Worm (Caenorhabditis elegans) whole organism, L4 larva: Measurements from ENCODE around the gene asp-12.
A peak's percentile ranks its signal among the peaks of the same experiment; 100 is the strongest.

Experiments used
- D1046.2 ChIP-seq: fragments of 200-800 bp; sonication (Bioruptor generic); IDR thresholded peaks from 2 replicates; pipeline ENCODE4 v1.3.6; 2022; ENCODE audit warnings: missing genetic modification characterization, missing compliant biosample characterization
- F10B5.3 ChIP-seq: sonication (generic microtip); optimal IDR thresholded peaks from 2 replicates; lab custom pipeline; 2016; ENCODE audit warnings: mild to moderate bottlenecking, missing genetic modification characterization, missing compliant biosample characterization
- F26F4.8 ChIP-seq: fragments of 200-800 bp; sonication (Bioruptor generic); conservative IDR thresholded peaks from 2 replicates; pipeline ENCODE4 v1.3.6; 2022; ENCODE audit warnings: missing genetic modification characterization, missing compliant biosample characterization
- F44E2.7 ChIP-seq: fragments of 200-800 bp; sonication (Bioruptor generic); IDR thresholded peaks from 2 replicates; pipeline ENCODE4 v2.1.2; 2022; ENCODE audit warnings: missing genetic modification characterization, missing compliant biosample characterization
- F49E8.2 ChIP-seq: sonication (generic microtip); optimal IDR thresholded peaks from 2 replicates; lab custom pipeline; 2016; ENCODE audit warnings: missing compliant biosample characterization, mild to moderate bottlenecking, missing genetic modification characterization, borderline replicate concordance
- T26A8.4 ChIP-seq: fragments of 200-800 bp; sonication (Bioruptor generic); IDR thresholded peaks from 2 replicates; pipeline ENCODE4 v1.3.6; 2022; ENCODE audit warnings: missing genetic modification characterization, missing compliant biosample characterization
- ZK337.2 ChIP-seq: fragments of 200-800 bp; sonication (Bioruptor generic); IDR thresholded peaks from 2 replicates; pipeline ENCODE4 v1.3.6; 2022; ENCODE audit warnings: missing genetic modification reagents, missing genetic modification characterization, missing compliant biosample characterization
- aha-1 ChIP-seq: fragments of 150-350 bp; peaks from one replicate; lab custom pipeline; 2014; ENCODE audit warnings: missing biosample characterization, missing genetic modification characterization
- arid-1 ChIP-seq: fragments of 200-800 bp; sonication (Bioruptor generic); conservative IDR thresholded peaks from 2 replicates; pipeline ENCODE4 v1.3.6; 2022; ENCODE audit warnings: missing genetic modification reagents, missing genetic modification characterization, missing compliant biosample characterization
- ceh-44 ChIP-seq: fragments of 200-800 bp; sonication (Bioruptor generic); IDR thresholded peaks from 2 replicates; pipeline ENCODE4 v1.3.6; 2022; ENCODE audit warnings: missing genetic modification reagents, missing genetic modification characterization, missing compliant biosample characterization
- cey-2 ChIP-seq: sonication (generic microtip); optimal IDR thresholded peaks from 3 replicates; lab custom pipeline; 2017; ENCODE audit warnings: missing genetic modification characterization, mild to moderate bottlenecking, missing compliant biosample characterization, antibody characterized with exemption, borderline replicate concordance; ENCODE audit not compliant: insufficient read depth
- ctbp-1 ChIP-seq: fragments of 200-800 bp; sonication (Bioruptor generic); IDR thresholded peaks from 2 replicates; pipeline ENCODE4 v1.3.6; 2022; ENCODE audit warnings: missing genetic modification reagents, missing genetic modification characterization, missing compliant biosample characterization
- daf-12 ChIP-seq: fragments of 150-350 bp; optimal IDR thresholded peaks from 2 replicates; lab custom pipeline; 2014; ENCODE audit warnings: missing biosample characterization, missing genetic modification reagents, missing genetic modification characterization
- daf-16 ChIP-seq, 3 experiments: sonication (generic microtip); optimal IDR thresholded peaks; 2 replicates each; lab custom pipeline; 2016 to 2017; ENCODE audit warnings: missing genetic modification characterization in 3 of 3, missing genetic modification reagents in 3 of 3, mild to moderate bottlenecking in 2 of 3, missing compliant biosample characterization in 2 of 3, missing biosample characterization in 1 of 3, moderate library complexity in 1 of 3
- daf-19 ChIP-seq: fragments of 200-800 bp; sonication (Bioruptor generic); conservative IDR thresholded peaks from 2 replicates; pipeline ENCODE4 v1.3.6; 2022; ENCODE audit warnings: missing genetic modification characterization, missing compliant biosample characterization
- daf-8 ChIP-seq: fragments of 200-800 bp; sonication (Bioruptor generic); IDR thresholded peaks from 2 replicates; pipeline ENCODE4 v1.3.6; 2022; ENCODE audit warnings: missing genetic modification characterization, missing compliant biosample characterization
- dmd-6 ChIP-seq: fragments of 200-800 bp; sonication (Bioruptor generic); IDR thresholded peaks from 2 replicates; pipeline ENCODE4 v1.3.6; 2022; ENCODE audit warnings: missing genetic modification reagents, missing genetic modification characterization, missing compliant biosample characterization
- dmd-8 ChIP-seq: fragments of 200-800 bp; sonication (Bioruptor generic); IDR thresholded peaks from 2 replicates; pipeline ENCODE4 v1.3.6; 2022; ENCODE audit warnings: missing genetic modification characterization, missing compliant biosample characterization
- dpl-1 ChIP-seq: fragments of 150-350 bp; optimal IDR thresholded peaks from 2 replicates; lab custom pipeline; 2014; ENCODE audit warnings: missing biosample characterization, missing genetic modification reagents, missing genetic modification characterization
- duxl-1 ChIP-seq: sonication (generic microtip); optimal IDR thresholded peaks from 2 replicates; lab custom pipeline; 2016; ENCODE audit warnings: mild to moderate bottlenecking, missing genetic modification characterization, moderate library complexity, missing compliant biosample characterization; ENCODE audit not compliant: poor library complexity
- egl-27 ChIP-seq: sonication (generic microtip); optimal IDR thresholded peaks from 3 replicates; lab custom pipeline; 2017; ENCODE audit warnings: missing biosample characterization, missing genetic modification reagents, missing genetic modification characterization
- egl-43 ChIP-seq: fragments of 200-800 bp; sonication (Bioruptor generic); IDR thresholded peaks from 2 replicates; pipeline ENCODE4 v1.3.6; 2022; ENCODE audit warnings: missing genetic modification reagents, missing genetic modification characterization, missing compliant biosample characterization
- hlh-30 ChIP-seq: sonication (generic microtip); optimal IDR thresholded peaks from 2 replicates; lab custom pipeline; 2017; ENCODE audit warnings: antibody characterized with exemption, mild to moderate bottlenecking, missing genetic modification characterization, missing compliant biosample characterization; ENCODE audit not compliant: insufficient read depth
- hmg-1.1 ChIP-seq: fragments of 200-800 bp; sonication (Bioruptor generic); IDR thresholded peaks from 2 replicates; pipeline ENCODE4 v1.3.6; 2022; ENCODE audit warnings: missing genetic modification reagents, missing genetic modification characterization, missing compliant biosample characterization
- jun-1 ChIP-seq: fragments of 150-350 bp; optimal IDR thresholded peaks from 2 replicates; lab custom pipeline; 2014; ENCODE audit warnings: missing biosample characterization, missing genetic modification reagents, missing genetic modification characterization
- lim-7 ChIP-seq: fragments of 200-800 bp; sonication (Bioruptor generic); IDR thresholded peaks from 2 replicates; pipeline ENCODE4 v1.3.6; 2022; ENCODE audit warnings: missing genetic modification characterization, missing compliant biosample characterization
- lin-29 ChIP-seq: fragments of 200-800 bp; sonication (Bioruptor generic); IDR thresholded peaks from 2 replicates; pipeline ENCODE4 v1.3.6; 2022; ENCODE audit warnings: missing genetic modification reagents, missing genetic modification characterization, missing compliant biosample characterization
- lir-3 ChIP-seq: sonication (generic microtip); optimal IDR thresholded peaks from 2 replicates; lab custom pipeline; 2016; ENCODE audit warnings: mild to moderate bottlenecking, missing genetic modification characterization, missing compliant biosample characterization
- madf-5 ChIP-seq, 2 experiments: fragments of 200-800 bp; sonication (Bioruptor generic); IDR thresholded peaks; 2 replicates each; pipeline ENCODE4 v1.3.6; 2022; ENCODE audit warnings: missing compliant biosample characterization in 2 of 2, missing genetic modification characterization in 2 of 2
- madf-9 ChIP-seq: fragments of 200-800 bp; sonication (Bioruptor generic); conservative IDR thresholded peaks from 2 replicates; pipeline ENCODE4 v1.3.6; 2022; ENCODE audit warnings: missing genetic modification reagents, missing genetic modification characterization, missing compliant biosample characterization
- mes-2 ChIP-seq: sonication (generic microtip); optimal IDR thresholded peaks from 2 replicates; lab custom pipeline; 2016; ENCODE audit warnings: missing genotype, mild to moderate bottlenecking, missing genetic modification characterization, missing compliant biosample characterization; ENCODE audit not compliant: poor library complexity, severe bottlenecking
- mxl-3 ChIP-seq: fragments of 200-800 bp; sonication (Bioruptor generic); optimal IDR thresholded peaks from 2 replicates; lab custom pipeline; 2018; ENCODE audit warnings: mild to moderate bottlenecking, missing genetic modification characterization, missing compliant biosample characterization
- nhr-10 ChIP-seq: fragments of 150-350 bp; optimal IDR thresholded peaks from 2 replicates; lab custom pipeline; 2014; ENCODE audit warnings: missing biosample characterization, missing genetic modification characterization
- pqm-1 ChIP-seq: sonication (generic microtip); optimal IDR thresholded peaks from 2 replicates; lab custom pipeline; 2017; ENCODE audit warnings: missing biosample characterization, missing genetic modification characterization
- saeg-2 ChIP-seq: fragments of 200-800 bp; sonication (Bioruptor generic); IDR thresholded peaks from 2 replicates; pipeline ENCODE4 v1.3.6; 2022; ENCODE audit warnings: missing genetic modification reagents, missing genetic modification characterization, missing compliant biosample characterization
- sdz-12 ChIP-seq: fragments of 200-800 bp; sonication (Bioruptor generic); optimal IDR thresholded peaks from 2 replicates; lab custom pipeline; 2018; ENCODE audit warnings: mild to moderate bottlenecking, missing genetic modification characterization, missing compliant biosample characterization
- snpc-1.2 ChIP-seq: fragments of 200-800 bp; sonication (Bioruptor generic); IDR thresholded peaks from 2 replicates; pipeline ENCODE4 v1.3.6; 2022; ENCODE audit warnings: missing genetic modification reagents, missing genetic modification characterization, missing compliant biosample characterization
- snpc-4 ChIP-seq: fragments of 150-350 bp; optimal IDR thresholded peaks from 2 replicates; lab custom pipeline; 2014; ENCODE audit warnings: missing biosample characterization, missing genetic modification characterization
- tra-1 ChIP-seq: fragments of 200-800 bp; sonication (Bioruptor generic); IDR thresholded peaks from 2 replicates; pipeline ENCODE4 v1.3.6; 2022; ENCODE audit warnings: missing genetic modification reagents, missing genetic modification characterization, missing compliant biosample characterization
- unc-39 ChIP-seq: sonication (generic microtip); optimal IDR thresholded peaks from 2 replicates; lab custom pipeline; 2017; ENCODE audit warnings: missing biosample characterization, missing genetic modification characterization
- vab-7 ChIP-seq: fragments of 200-800 bp; sonication (Bioruptor generic); IDR thresholded peaks from 2 replicates; pipeline ENCODE4 v1.3.6; 2022; ENCODE audit warnings: missing genetic modification reagents, missing genetic modification characterization, missing compliant biosample characterization
- zag-1 ChIP-seq: fragments of 150-350 bp; optimal IDR thresholded peaks from 2 replicates; lab custom pipeline; 2014; ENCODE audit warnings: missing biosample characterization, missing genetic modification characterization
- zfp-2 ChIP-seq: sonication (generic microtip); optimal IDR thresholded peaks from 2 replicates; lab custom pipeline; 2016; ENCODE audit warnings: mild to moderate bottlenecking, missing genetic modification characterization, missing compliant biosample characterization

Gene asp-12

DNA sequence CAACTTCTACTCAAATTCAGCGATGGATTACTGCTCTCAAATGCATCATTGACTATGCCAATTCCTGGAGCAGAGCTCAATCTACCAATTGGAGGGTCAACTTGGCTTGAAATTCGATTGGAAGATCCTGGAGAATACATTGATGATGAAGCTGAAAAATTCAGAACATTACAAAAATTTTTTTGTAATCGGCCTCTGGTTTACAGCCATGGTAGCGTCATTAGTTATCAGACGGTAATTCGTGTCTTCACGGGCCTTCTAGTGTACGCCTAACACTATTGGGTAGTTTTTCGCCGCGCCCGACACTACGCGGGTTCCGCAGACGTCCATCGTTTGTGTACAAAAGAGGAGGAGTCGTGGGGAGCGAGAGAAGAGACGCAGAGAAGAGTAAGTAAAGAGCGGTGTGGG is 40.3 kb upstream of the asp-12 start (continued):
- TF ChIP-seq arid-1 (GFP tag; lab: Robert Waterston, UW) (peak; percentile 70; the same call in 1 of the 2 replicates), tra-1 (GFP tag; lab: Robert Waterston, UW) (peak; percentile 83), zfp-2 (tag; lab: Kevin White, UChicago) (peak; percentile 44), mxl-3 (GFP tag; lab: Kevin White, UChicago) (peak; percentile 66), nhr-10 (tag; lab: Kevin White, UChicago) (peak; percentile 16), F49E8.2 (tag; lab: Kevin White, UChicago) (peak; percentile 97), dpl-1 (GFP tag; lab: Kevin White, UChicago) (peak; percentile 53), pqm-1 (tag; lab: Kevin White, UChicago) (peak; percentile 8), unc-39 (tag; lab: Kevin White, UChicago) (no peak), saeg-2 (GFP tag; lab: Robert Waterston, UW) (0 out of 2 replicates have a peak, but pooled peaks have one; percentile 47)

DNA sequence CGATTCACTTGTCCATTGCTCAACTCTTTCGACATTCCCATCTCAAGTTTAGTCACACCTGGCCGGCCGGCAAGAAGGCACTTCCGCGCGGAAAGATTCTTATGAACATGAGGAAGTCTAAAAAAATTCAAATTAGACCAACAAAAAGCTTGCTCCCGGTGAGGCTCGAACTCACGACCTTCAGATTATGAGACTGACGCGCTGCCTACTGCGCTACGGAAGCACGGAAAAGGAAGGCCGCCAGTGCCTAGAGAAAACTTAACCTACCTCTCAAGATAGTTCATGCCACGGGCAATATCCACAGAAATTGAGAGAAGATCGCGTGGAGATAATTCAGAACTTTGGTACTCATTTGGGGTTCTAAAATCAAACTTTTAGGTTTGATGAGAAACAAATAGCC is 39.0 kb upstream of the asp-12 start:
- TF ChIP-seq aha-1 (tag; lab: Kevin White, UChicago), result peak; percentile 54
- TF ChIP-seq ctbp-1 (GFP tag; lab: Robert Waterston, UW), result no peak
- peak; percentile 47; the same call in 1 of the 2 replicates for TF ChIP-seq T26A8.4 (GFP tag; lab: Robert Waterston, UW)
- TF ChIP-seq pqm-1 (tag; lab: Kevin White, UChicago), result no peak
- no peak for TF ChIP-seq F44E2.7
- peak; percentile 32; the same call in 1 of the 2 replicates for TF ChIP-seq snpc-1.2 (GFP tag; lab: Robert Waterston, UW)
- TF ChIP-seq jun-1 (tag; lab: Kevin White, UChicago), result no peak
- TF ChIP-seq hlh-30, result peak; percentile 0
- TF ChIP-seq daf-12, result no peak
- peak; percentile 60; the same call in 1 of the 2 replicates for TF ChIP-seq vab-7 (GFP tag; lab: Robert Waterston, UW)
- TF ChIP-seq madf-9 (GFP tag; lab: Robert Waterston, UW), result 0 out of 2 replicates have a peak, but pooled peaks have one; percentile 35
- 0 out of 4 replicates have a peak, but pooled peaks have one; percentile 38 for TF ChIP-seq madf-5 (GFP tag; IDR thresholded peaks at IDR 0.05; lab: Robert Waterston, UW)
- TF ChIP-seq ZK337.2 (GFP tag; lab: Robert Waterston, UW), result peak; percentile 26; the same call in 1 of the 2 replicates
- TF ChIP-seq ceh-44, result peak; percentile 53; the same call in 1 of the 2 replicates
- TF ChIP-seq daf-16 (GFP tag; optimal IDR thresholded peaks at IDR 0.05; lab: Kevin White, UChicago), result no peak
- TF ChIP-seq daf-16 (tag; optimal IDR thresholded peaks at IDR 0.05; lab: Kevin White, UChicago), result peak; percentile 33
- peak; percentile 18 for TF ChIP-seq mxl-3 (GFP tag; lab: Kevin White, UChicago)
- TF ChIP-seq dmd-8, result 0 out of 2 replicates have a peak, but pooled peaks have one; percentile 32
- TF ChIP-seq daf-19 (GFP tag; lab: Robert Waterston, UW), result no peak
- TF ChIP-seq hmg-1.1 (GFP tag; lab: Robert Waterston, UW), result 0 out of 2 replicates have a peak, but pooled peaks have one; percentile 29
- TF ChIP-seq egl-27 (tag; lab: Kevin White, UChicago), result no peak
- no peak for TF ChIP-seq D1046.2 (GFP tag; lab: Robert Waterston, UW)
- TF ChIP-seq lin-29 (GFP tag; lab: Robert Waterston, UW), result no peak
- TF ChIP-seq mes-2 (tag; lab: Kevin White, UChicago), result peak; percentile 64
- TF ChIP-seq sdz-12 (GFP tag; lab: Kevin White, UChicago), result no peak
- TF ChIP-seq tra-1 (GFP tag; lab: Robert Waterston, UW), result 0 out of 2 replicates have a peak, but pooled peaks have one; percentile 54
- TF ChIP-seq lim-7 (GFP tag; lab: Robert Waterston, UW), result peak; percentile 77
- no peak for TF ChIP-seq F10B5.3 (tag; lab: Kevin White, UChicago)
- TF ChIP-seq dmd-6 (GFP tag; lab: Robert Waterston, UW), result peak; percentile 52
- peak; percentile 6 for TF ChIP-seq duxl-1 (tag; lab: Kevin White, UChicago)
- peak; percentile 75 for TF ChIP-seq egl-43 (GFP tag; lab: Robert Waterston, UW)
- TF ChIP-seq cey-2 (tag; lab: Kevin White, UChicago), result no peak
- peak; percentile 55 for TF ChIP-seq snpc-4 (tag; lab: Kevin White, UChicago)
- no peak for TF ChIP-seq zag-1
- TF ChIP-seq daf-8, result no peak
- TF ChIP-seq lir-3 (tag; lab: Kevin White, UChicago), result no peak
- TF ChIP-seq F26F4.8 (GFP tag; lab: Robert Waterston, UW), result 0 out of 2 replicates have a peak, but pooled peaks have one; percentile 21
